Worm (Caenorhabditis elegans) whole organism, L4 larva: ENCODE data around the gene unc-105.

ENCODE experiments used
- D1046.2 ChIP-seq: fragments of 200-800 bp; sonication (Bioruptor generic); IDR thresholded peaks from 2 replicates; pipeline ENCODE4 v1.3.6; 2022; ENCODE audit warnings: missing genetic modification characterization, missing compliant biosample characterization
- F10B5.3 ChIP-seq: sonication (generic microtip); optimal IDR thresholded peaks from 2 replicates; lab custom pipeline; 2016; ENCODE audit warnings: mild to moderate bottlenecking, missing genetic modification characterization, missing compliant biosample characterization
- F26F4.8 ChIP-seq: fragments of 200-800 bp; sonication (Bioruptor generic); conservative IDR thresholded peaks from 2 replicates; pipeline ENCODE4 v1.3.6; 2022; ENCODE audit warnings: missing genetic modification characterization, missing compliant biosample characterization
- F37D6.2 ChIP-seq: sonication (generic microtip); optimal IDR thresholded peaks from 2 replicates; lab custom pipeline; 2016; ENCODE audit warnings: mild to moderate bottlenecking, missing genetic modification characterization, missing compliant biosample characterization
- T20F7.1 ChIP-seq: fragments of 200-800 bp; sonication (Bioruptor generic); optimal IDR thresholded peaks from 2 replicates; lab custom pipeline; 2018; ENCODE audit warnings: mild to moderate bottlenecking, missing genetic modification characterization, missing compliant biosample characterization
- Y48G9A.11 ChIP-seq: fragments of 200-800 bp; sonication (Bioruptor generic); IDR thresholded peaks from 2 replicates; pipeline ENCODE4 v1.3.6; 2022; ENCODE audit warnings: missing genetic modification reagents, missing genetic modification characterization, missing compliant biosample characterization
- Y5F2A.4 ChIP-seq: fragments of 200-800 bp; sonication (Bioruptor generic); optimal IDR thresholded peaks from 2 replicates; lab custom pipeline; 2018; ENCODE audit warnings: mild to moderate bottlenecking, missing genetic modification characterization, missing compliant biosample characterization
- Y75B8A.6 ChIP-seq: fragments of 200-800 bp; sonication (Bioruptor generic); IDR thresholded peaks from 2 replicates; pipeline ENCODE4 v1.3.6; 2022; ENCODE audit warnings: missing genetic modification reagents, missing genetic modification characterization, missing compliant biosample characterization
- ZK337.2 ChIP-seq: fragments of 200-800 bp; sonication (Bioruptor generic); IDR thresholded peaks from 2 replicates; pipeline ENCODE4 v1.3.6; 2022; ENCODE audit warnings: missing genetic modification reagents, missing genetic modification characterization, missing compliant biosample characterization
- aha-1 ChIP-seq: fragments of 150-350 bp; peaks from one replicate; lab custom pipeline; 2014; ENCODE audit warnings: missing biosample characterization, missing genetic modification characterization
- aly-2 ChIP-seq: sonication (generic microtip); optimal IDR thresholded peaks from 2 replicates; lab custom pipeline; 2018; ENCODE audit warnings: missing biosample characterization, missing genetic modification characterization
- attf-4 ChIP-seq: sonication (generic microtip); optimal IDR thresholded peaks from 3 replicates; lab custom pipeline; 2017; ENCODE audit warnings: missing biosample characterization, missing genetic modification characterization
- ceh-20 ChIP-seq: fragments of 200-800 bp; sonication (Bioruptor generic); IDR thresholded peaks from 2 replicates; pipeline ENCODE4 v1.3.6; 2022; ENCODE audit warnings: missing genetic modification reagents, missing genetic modification characterization, missing compliant biosample characterization
- ceh-28 ChIP-seq: fragments of 150-350 bp; optimal IDR thresholded peaks from 2 replicates; lab custom pipeline; 2014; ENCODE audit warnings: missing biosample characterization, missing genetic modification reagents, missing genetic modification characterization
- ceh-32 ChIP-seq: sonication (generic microtip); optimal IDR thresholded peaks from 2 replicates; lab custom pipeline; 2016; ENCODE audit warnings: mild to moderate bottlenecking, missing genetic modification characterization, missing compliant biosample characterization; ENCODE audit not compliant: poor library complexity
- ceh-44 ChIP-seq: fragments of 200-800 bp; sonication (Bioruptor generic); IDR thresholded peaks from 2 replicates; pipeline ENCODE4 v1.3.6; 2022; ENCODE audit warnings: missing genetic modification reagents, missing genetic modification characterization, missing compliant biosample characterization
- ceh-82 ChIP-seq: sonication (generic microtip); optimal IDR thresholded peaks from 2 replicates; lab custom pipeline; 2017; ENCODE audit warnings: missing biosample characterization, missing genetic modification characterization
- ces-1 ChIP-seq: fragments of 150-350 bp; sonication (generic microtip); optimal IDR thresholded peaks from 4 replicates; lab custom pipeline; 2014; ENCODE audit warnings: missing biosample characterization, missing genetic modification reagents, missing genetic modification characterization
- daf-8 ChIP-seq: fragments of 200-800 bp; sonication (Bioruptor generic); IDR thresholded peaks from 2 replicates; pipeline ENCODE4 v1.3.6; 2022; ENCODE audit warnings: missing genetic modification characterization, missing compliant biosample characterization
- dmd-6 ChIP-seq: fragments of 200-800 bp; sonication (Bioruptor generic); IDR thresholded peaks from 2 replicates; pipeline ENCODE4 v1.3.6; 2022; ENCODE audit warnings: missing genetic modification reagents, missing genetic modification characterization, missing compliant biosample characterization
- dmd-9 ChIP-seq: fragments of 200-800 bp; sonication (Bioruptor generic); IDR thresholded peaks from 2 replicates; pipeline ENCODE4 v1.3.6; 2022; ENCODE audit warnings: missing genetic modification reagents, missing genetic modification characterization, missing compliant biosample characterization
- dpl-1 ChIP-seq: fragments of 150-350 bp; optimal IDR thresholded peaks from 2 replicates; lab custom pipeline; 2014; ENCODE audit warnings: missing biosample characterization, missing genetic modification reagents, missing genetic modification characterization
- duxl-1 ChIP-seq: sonication (generic microtip); optimal IDR thresholded peaks from 2 replicates; lab custom pipeline; 2016; ENCODE audit warnings: mild to moderate bottlenecking, missing genetic modification characterization, moderate library complexity, missing compliant biosample characterization; ENCODE audit not compliant: poor library complexity
- dve-1 ChIP-seq: sonication (generic microtip); optimal IDR thresholded peaks from 2 replicates; lab custom pipeline; 2017; ENCODE audit warnings: antibody characterized with exemption, mild to moderate bottlenecking, missing genetic modification characterization, missing compliant biosample characterization; ENCODE audit not compliant: insufficient read depth
- hif-1 ChIP-seq, 2 experiments: sonication (generic microtip); optimal IDR thresholded peaks; 2 replicates each; lab custom pipeline; 2016 to 2017; ENCODE audit warnings: missing compliant biosample characterization in 2 of 2, missing genetic modification characterization in 2 of 2, missing genetic modification reagents in 2 of 2, missing genotype in 2 of 2, mild to moderate bottlenecking in 1 of 2
- hlh-11 ChIP-seq: fragments of 200-800 bp; sonication (Bioruptor generic); optimal IDR thresholded peaks from 2 replicates; lab custom pipeline; 2018; ENCODE audit warnings: mild to moderate bottlenecking, missing genetic modification characterization, missing compliant biosample characterization
- hmg-1.1 ChIP-seq: fragments of 200-800 bp; sonication (Bioruptor generic); IDR thresholded peaks from 2 replicates; pipeline ENCODE4 v1.3.6; 2022; ENCODE audit warnings: missing genetic modification reagents, missing genetic modification characterization, missing compliant biosample characterization
- lim-7 ChIP-seq: fragments of 200-800 bp; sonication (Bioruptor generic); IDR thresholded peaks from 2 replicates; pipeline ENCODE4 v1.3.6; 2022; ENCODE audit warnings: missing genetic modification characterization, missing compliant biosample characterization
- lin-15B ChIP-seq: fragments of 150-350 bp; sonication (generic microtip); optimal IDR thresholded peaks from 3 replicates; lab custom pipeline; 2014; ENCODE audit warnings: missing biosample characterization, missing genetic modification characterization
- lin-29 ChIP-seq: fragments of 200-800 bp; sonication (Bioruptor generic); IDR thresholded peaks from 2 replicates; pipeline ENCODE4 v1.3.6; 2022; ENCODE audit warnings: missing genetic modification reagents, missing genetic modification characterization, missing compliant biosample characterization
- lsy-2 ChIP-seq, 2 experiments: fragments of 150-350 bp in 1 of 2; sonication (generic microtip) in 1 of 2; optimal IDR thresholded peaks; 2 replicates each; lab custom pipeline; 2014 to 2017; ENCODE audit warnings: missing biosample characterization in 2 of 2, missing genetic modification characterization in 2 of 2
- madf-9 ChIP-seq: fragments of 200-800 bp; sonication (Bioruptor generic); conservative IDR thresholded peaks from 2 replicates; pipeline ENCODE4 v1.3.6; 2022; ENCODE audit warnings: missing genetic modification reagents, missing genetic modification characterization, missing compliant biosample characterization
- mdl-1 ChIP-seq, 2 experiments: fragments of 150-350 bp in 1 of 2; sonication (generic microtip) in 1 of 2; optimal IDR thresholded peaks; 2 replicates each; lab custom pipeline; 2014 to 2017; ENCODE audit warnings: missing biosample characterization in 2 of 2, missing genetic modification characterization in 2 of 2
- mep-1 ChIP-seq: fragments of 150-350 bp; sonication (generic microtip); optimal IDR thresholded peaks from 3 replicates; lab custom pipeline; 2014; ENCODE audit warnings: missing biosample characterization, missing genetic modification characterization
- mxl-3 ChIP-seq: fragments of 200-800 bp; sonication (Bioruptor generic); optimal IDR thresholded peaks from 2 replicates; lab custom pipeline; 2018; ENCODE audit warnings: mild to moderate bottlenecking, missing genetic modification characterization, missing compliant biosample characterization
- nhr-102 ChIP-seq: sonication (generic microtip); optimal IDR thresholded peaks from 2 replicates; lab custom pipeline; 2016; ENCODE audit warnings: mild to moderate bottlenecking, missing genetic modification characterization, moderate library complexity, missing compliant biosample characterization
- nhr-11 ChIP-seq: fragments of 150-350 bp; optimal IDR thresholded peaks from 2 replicates; lab custom pipeline; 2014; ENCODE audit warnings: missing biosample characterization, missing genetic modification characterization
- nhr-111 ChIP-seq: fragments of 200-800 bp; sonication (Bioruptor generic); optimal IDR thresholded peaks from 2 replicates; lab custom pipeline; 2018; ENCODE audit warnings: mild to moderate bottlenecking, missing genetic modification characterization, missing compliant biosample characterization
- nhr-237 ChIP-seq: sonication (generic microtip); optimal IDR thresholded peaks from 2 replicates; lab custom pipeline; 2017; ENCODE audit warnings: missing biosample characterization, missing genetic modification characterization
- nhr-41 ChIP-seq: fragments of 200-800 bp; sonication (Bioruptor generic); IDR thresholded peaks from 2 replicates; pipeline ENCODE4 v1.3.6; 2022; ENCODE audit warnings: missing genetic modification reagents, missing genetic modification characterization, missing compliant biosample characterization
- nhr-48 ChIP-seq: sonication (generic microtip); optimal IDR thresholded peaks from 2 replicates; lab custom pipeline; 2016; ENCODE audit warnings: mild to moderate bottlenecking, missing genetic modification characterization, missing compliant biosample characterization
- nhr-6 ChIP-seq: fragments of 150-350 bp; optimal IDR thresholded peaks from 2 replicates; lab custom pipeline; 2014; ENCODE audit warnings: missing biosample characterization, missing genetic modification characterization
- nhr-77 ChIP-seq: fragments of 150-350 bp; optimal IDR thresholded peaks from 2 replicates; lab custom pipeline; 2014; ENCODE audit warnings: missing biosample characterization, missing genetic modification characterization
- php-3 ChIP-seq: fragments of 200-800 bp; sonication (Bioruptor generic); IDR thresholded peaks from 2 replicates; pipeline ENCODE4 v1.3.6; 2022; ENCODE audit warnings: missing genetic modification reagents, missing genetic modification characterization, missing compliant biosample characterization
- saeg-2 ChIP-seq: fragments of 200-800 bp; sonication (Bioruptor generic); IDR thresholded peaks from 2 replicates; pipeline ENCODE4 v1.3.6; 2022; ENCODE audit warnings: missing genetic modification reagents, missing genetic modification characterization, missing compliant biosample characterization
- sdz-12 ChIP-seq: fragments of 200-800 bp; sonication (Bioruptor generic); optimal IDR thresholded peaks from 2 replicates; lab custom pipeline; 2018; ENCODE audit warnings: mild to moderate bottlenecking, missing genetic modification characterization, missing compliant biosample characterization
- set-16 ChIP-seq: fragments of 200-800 bp; sonication (Bioruptor generic); IDR thresholded peaks from 2 replicates; pipeline ENCODE4 v1.3.6; 2022; ENCODE audit warnings: missing genetic modification reagents, missing genetic modification characterization, missing compliant biosample characterization
- snpc-1.2 ChIP-seq: fragments of 200-800 bp; sonication (Bioruptor generic); IDR thresholded peaks from 2 replicates; pipeline ENCODE4 v1.3.6; 2022; ENCODE audit warnings: missing genetic modification reagents, missing genetic modification characterization, missing compliant biosample characterization
- unc-130 ChIP-seq: sonication (generic microtip); optimal IDR thresholded peaks from 2 replicates; lab custom pipeline; 2016; ENCODE audit warnings: missing genetic modification reagents, missing genetic modification characterization, missing compliant biosample characterization
- unc-39 ChIP-seq: sonication (generic microtip); optimal IDR thresholded peaks from 2 replicates; lab custom pipeline; 2017; ENCODE audit warnings: missing biosample characterization, missing genetic modification characterization
- zfp-3 ChIP-seq: fragments of 200-800 bp; sonication (Bioruptor generic); conservative IDR thresholded peaks from 2 replicates; pipeline ENCODE4 v1.3.6; 2022; ENCODE audit warnings: missing genetic modification reagents, missing genetic modification characterization, missing compliant biosample characterization
- zip-2 ChIP-seq: fragments of 150-350 bp; optimal IDR thresholded peaks from 2 replicates; lab custom pipeline; 2014; ENCODE audit warnings: missing biosample characterization, missing genetic modification characterization

The unc-105 gene

ce11 chrII:8127290-8127689 is 11.0 kb downstream of the unc-105 start (continued):
- TF ChIP-seq attf-4 (tag; lab: Kevin White, UChicago) (no peak), Y75B8A.6 (GFP tag; lab: Robert Waterston, UW) (no peak), nhr-48 (tag; lab: Kevin White, UChicago) (no peak), D1046.2 (GFP tag; lab: Robert Waterston, UW) (no peak), ceh-28 (no peak), nhr-77 (tag; lab: Kevin White, UChicago) (peak; percentile 57), lin-15B (tag; lab: Kevin White, UChicago) (no peak), hif-1 (tag; optimal IDR thresholded peaks at IDR 0.05; lab: Kevin White, UChicago) (no peak), set-16 (GFP tag; lab: Robert Waterston, UW) (no peak), ceh-44 (GFP tag; lab: Robert Waterston, UW) (no peak), madf-9 (GFP tag; lab: Robert Waterston, UW) (no peak), aha-1 (tag; lab: Kevin White, UChicago) (no peak), nhr-111 (GFP tag; lab: Kevin White, UChicago) (no peak), zip-2 (tag; lab: Kevin White, UChicago) (no peak), nhr-102 (tag; lab: Kevin White, UChicago) (peak; percentile 5), F26F4.8 (GFP tag; lab: Robert Waterston, UW) (no peak), nhr-41 (no peak), F10B5.3 (tag; lab: Kevin White, UChicago) (no peak), dmd-6 (peak; percentile 72), ces-1 (GFP tag; lab: Kevin White, UChicago) (no peak), php-3 (GFP tag; lab: Robert Waterston, UW) (peak; percentile 23; the same call in 1 of the 2 replicates), Y48G9A.11 (GFP tag; lab: Robert Waterston, UW) (no peak), ceh-20 (GFP tag; lab: Robert Waterston, UW) (no peak), mep-1 (tag; lab: Kevin White, UChicago) (peak; percentile 29), duxl-1 (tag; lab: Kevin White, UChicago) (peak; percentile 22), nhr-237 (tag; lab: Kevin White, UChicago) (no peak), mxl-3 (GFP tag; lab: Kevin White, UChicago) (peak; percentile 73), sdz-12 (GFP tag; lab: Kevin White, UChicago) (no peak), unc-130 (GFP tag; lab: Kevin White, UChicago) (no peak), ceh-32 (tag; lab: Kevin White, UChicago) (no peak), ceh-82 (tag; lab: Kevin White, UChicago) (no peak), saeg-2 (GFP tag; lab: Robert Waterston, UW) (no peak), zfp-3 (GFP tag; lab: Robert Waterston, UW) (no peak), unc-39 (no peak), mdl-1 (tag; optimal IDR thresholded peaks at IDR 0.05; lab: Kevin White, UChicago) (no peak), Y5F2A.4 (GFP tag; lab: Kevin White, UChicago) (no peak), daf-8 (GFP tag; lab: Robert Waterston, UW) (no peak), hlh-11 (tag; lab: Kevin White, UChicago) (peak; percentile 77), snpc-1.2 (GFP tag; lab: Robert Waterston, UW) (no peak), lsy-2 (tag; optimal IDR thresholded peaks at IDR 0.05; lab: Kevin White, UChicago) (peak in 1 of 2 experiments; percentile 30), aly-2 (tag; lab: Kevin White, UChicago) (no peak), ZK337.2 (GFP tag; lab: Robert Waterston, UW) (no peak), nhr-6 (tag; lab: Kevin White, UChicago) (no peak), T20F7.1 (GFP tag; lab: Kevin White, UChicago) (no peak), dpl-1 (GFP tag; lab: Kevin White, UChicago) (no peak), F37D6.2 (tag; lab: Kevin White, UChicago) (no peak), hmg-1.1 (no peak), dmd-9 (GFP tag; lab: Robert Waterston, UW) (no peak), nhr-11 (no peak), lin-29 (GFP tag; lab: Robert Waterston, UW) (no peak), lim-7 (GFP tag; lab: Robert Waterston, UW) (no peak), dve-1 (tag; lab: Kevin White, UChicago) (peak; percentile 50)
